Worm (Caenorhabditis elegans) whole organism, mixed stage, embryonic: ENCODE measurements around the gene adah-1.

Experiments used
- M03D4.4 ChIP-seq: sonication (generic microtip); optimal IDR thresholded peaks from 2 replicates; lab custom pipeline; 2017; ENCODE audit warnings: mild to moderate bottlenecking, missing genetic modification characterization, missing compliant biosample characterization
- bed-3 ChIP-seq: fragments of 200-800 bp; sonication (Bioruptor generic); optimal IDR thresholded peaks from 3 replicates; lab custom pipeline; 2018; ENCODE audit warnings: mild to moderate bottlenecking, missing genetic modification characterization, moderate library complexity, missing compliant biosample characterization
- blmp-1 ChIP-seq: fragments of 150-350 bp; optimal IDR thresholded peaks from 2 replicates; lab custom pipeline; 2014; ENCODE audit warnings: missing biosample characterization, missing genetic modification characterization
- ceh-39 ChIP-seq: fragments of 150-350 bp; optimal IDR thresholded peaks from 2 replicates; lab custom pipeline; 2014; ENCODE audit warnings: missing biosample characterization, missing genetic modification characterization
- ceh-43 ChIP-seq: fragments of 200-800 bp; sonication (Bioruptor generic); optimal IDR thresholded peaks from 2 replicates; lab custom pipeline; 2018; ENCODE audit warnings: mild to moderate bottlenecking, missing genetic modification characterization, moderate library complexity, missing compliant biosample characterization
- ceh-83 ChIP-seq: fragments of 200-800 bp; sonication (Bioruptor generic); optimal IDR thresholded peaks from 2 replicates; lab custom pipeline; 2018; ENCODE audit warnings: mild to moderate bottlenecking, missing genetic modification characterization, missing compliant biosample characterization
- ces-1 ChIP-seq: fragments of 150-350 bp; optimal IDR thresholded peaks from 2 replicates; lab custom pipeline; 2014; ENCODE audit warnings: missing biosample characterization, missing genetic modification reagents, missing genetic modification characterization
- cnd-1 ChIP-seq: fragments of 200-800 bp; sonication (Bioruptor generic); optimal IDR thresholded peaks from 2 replicates; lab custom pipeline; 2018; ENCODE audit warnings: mild to moderate bottlenecking, missing genetic modification characterization, missing compliant biosample characterization
- drap-1 ChIP-seq: fragments of 200-800 bp; sonication (Bioruptor generic); optimal IDR thresholded peaks from 3 replicates; lab custom pipeline; 2018; ENCODE audit warnings: mild to moderate bottlenecking, missing genetic modification characterization, missing compliant biosample characterization
- elt-1 ChIP-seq: sonication (generic microtip); optimal IDR thresholded peaks from 2 replicates; lab custom pipeline; 2017; ENCODE audit warnings: missing genetic modification characterization, mild to moderate bottlenecking, missing compliant biosample characterization, antibody characterized with exemption, moderate library complexity, borderline replicate concordance; ENCODE audit not compliant: insufficient read depth
- elt-3 ChIP-seq: fragments of 150-350 bp; optimal IDR thresholded peaks from 2 replicates; lab custom pipeline; 2014; ENCODE audit warnings: missing biosample characterization, missing genetic modification characterization
- flh-1 ChIP-seq: fragments of 200-800 bp; sonication (Bioruptor generic); optimal IDR thresholded peaks from 2 replicates; lab custom pipeline; 2018; ENCODE audit warnings: mild to moderate bottlenecking, missing genetic modification characterization, moderate library complexity, missing compliant biosample characterization
- ham-2 ChIP-seq: fragments of 200-800 bp; sonication (Bioruptor generic); optimal IDR thresholded peaks from 2 replicates; lab custom pipeline; 2018; ENCODE audit warnings: mild to moderate bottlenecking, missing genetic modification characterization, missing compliant biosample characterization
- hlh-1 ChIP-seq: fragments of 150-350 bp; optimal IDR thresholded peaks from 2 replicates; lab custom pipeline; 2014; ENCODE audit warnings: missing biosample characterization, missing genetic modification reagents, missing genetic modification characterization
- lin-13 ChIP-seq: fragments of 150-350 bp; optimal IDR thresholded peaks from 2 replicates; lab custom pipeline; 2014; ENCODE audit warnings: missing biosample characterization, missing genetic modification characterization
- lin-32 ChIP-seq: fragments of 200-800 bp; sonication (Bioruptor generic); optimal IDR thresholded peaks from 2 replicates; lab custom pipeline; 2018; ENCODE audit warnings: mild to moderate bottlenecking, missing genetic modification characterization, missing compliant biosample characterization
- lsy-2 ChIP-seq: fragments of 150-350 bp; optimal IDR thresholded peaks from 2 replicates; lab custom pipeline; 2014; ENCODE audit warnings: missing biosample characterization, missing genetic modification characterization
- mab-5 ChIP-seq: fragments of 150-350 bp; optimal IDR thresholded peaks from 2 replicates; lab custom pipeline; 2014; ENCODE audit warnings: missing biosample characterization, missing genetic modification characterization
- mep-1 ChIP-seq: fragments of 150-350 bp; optimal IDR thresholded peaks from 2 replicates; lab custom pipeline; 2017; ENCODE audit warnings: missing biosample characterization, missing genetic modification reagents, missing genetic modification characterization, inconsistent platforms
- mls-2 ChIP-seq: sonication (generic microtip); optimal IDR thresholded peaks from 2 replicates; lab custom pipeline; 2016; ENCODE audit warnings: mild to moderate bottlenecking, missing genetic modification characterization, moderate library complexity, missing compliant biosample characterization
- nhr-12 ChIP-seq: fragments of 150-350 bp; optimal IDR thresholded peaks from 2 replicates; lab custom pipeline; 2014; ENCODE audit warnings: missing biosample characterization, missing genetic modification characterization
- nhr-2 ChIP-seq: fragments of 150-350 bp; optimal IDR thresholded peaks from 2 replicates; lab custom pipeline; 2014; ENCODE audit warnings: missing biosample characterization, missing genetic modification characterization
- nhr-237 ChIP-seq: fragments of 150-350 bp; optimal IDR thresholded peaks from 2 replicates; lab custom pipeline; 2014; ENCODE audit warnings: missing biosample characterization, missing genetic modification characterization
- nhr-28 ChIP-seq: fragments of 150-350 bp; optimal IDR thresholded peaks from 2 replicates; lab custom pipeline; 2014; ENCODE audit warnings: missing biosample characterization, missing genetic modification characterization
- nhr-76 ChIP-seq: sonication (generic microtip); optimal IDR thresholded peaks from 2 replicates; lab custom pipeline; 2017; ENCODE audit warnings: missing biosample characterization, missing genetic modification characterization
- pha-4 ChIP-seq: fragments of 150-350 bp; optimal IDR thresholded peaks from 2 replicates; lab custom pipeline; 2018; ENCODE audit warnings: missing biosample characterization, missing genetic modification reagents, missing genetic modification characterization
- sem-2 ChIP-seq: fragments of 200-800 bp; sonication (Bioruptor generic); optimal IDR thresholded peaks from 2 replicates; lab custom pipeline; 2018; ENCODE audit warnings: mild to moderate bottlenecking, missing genetic modification characterization, missing compliant biosample characterization
- snpc-4 ChIP-seq: fragments of 150-350 bp; optimal IDR thresholded peaks from 2 replicates; lab custom pipeline; 2014; ENCODE audit warnings: missing biosample characterization, missing genetic modification characterization
- sptf-1 ChIP-seq: sonication (generic microtip); optimal IDR thresholded peaks from 2 replicates; lab custom pipeline; 2017; ENCODE audit warnings: mild to moderate bottlenecking, missing genetic modification characterization, moderate library complexity, missing compliant biosample characterization
- tbx-8 ChIP-seq: fragments of 200-800 bp; sonication (Bioruptor generic); optimal IDR thresholded peaks from 2 replicates; lab custom pipeline; 2018; ENCODE audit warnings: mild to moderate bottlenecking, missing genetic modification characterization, moderate library complexity, missing compliant biosample characterization
- unc-120 ChIP-seq: sonication (generic microtip); optimal IDR thresholded peaks from 2 replicates; lab custom pipeline; 2017; ENCODE audit warnings: missing genetic modification characterization, missing compliant biosample characterization; ENCODE audit not compliant: poor library complexity, severe bottlenecking
- unc-39 ChIP-seq: fragments of 150-350 bp; optimal IDR thresholded peaks from 2 replicates; lab custom pipeline; 2014; ENCODE audit warnings: missing biosample characterization, missing genetic modification characterization
- unc-62 ChIP-seq: fragments of 150-350 bp; optimal IDR thresholded peaks from 2 replicates; lab custom pipeline; 2014; ENCODE audit warnings: missing biosample characterization, missing genetic modification reagents, missing genetic modification characterization
- zip-8 ChIP-seq: fragments of 150-350 bp; optimal IDR thresholded peaks from 2 replicates; lab custom pipeline; 2014; ENCODE audit warnings: missing biosample characterization, missing genetic modification characterization
- ztf-11 ChIP-seq: fragments of 150-350 bp; optimal IDR thresholded peaks from 2 replicates; lab custom pipeline; 2014; ENCODE audit warnings: missing biosample characterization, missing genetic modification characterization

adah-1 gene

DNA sequence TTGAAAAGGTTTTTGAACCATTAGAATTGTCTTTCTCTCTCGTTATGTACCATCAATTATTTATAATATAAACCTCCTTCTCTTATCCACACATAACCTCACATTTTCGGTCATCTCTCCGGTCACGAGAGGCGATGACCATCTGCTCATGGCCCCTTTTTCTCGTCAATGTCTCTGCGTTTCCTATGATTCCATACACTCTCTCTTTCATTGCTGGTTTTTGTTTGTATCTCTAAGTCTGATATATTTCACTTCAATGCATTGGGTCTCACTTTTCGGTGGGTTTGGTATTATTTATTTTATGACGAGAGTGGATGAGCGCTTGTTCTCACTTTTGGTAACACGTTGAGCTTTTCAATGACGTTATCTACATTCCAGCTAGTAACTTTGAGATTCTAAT lies 1.0 kb upstream of the adah-1 start:
- TF ChIP-seq bed-3 (GFP tag; lab: Kevin White, UChicago), result no peak
- TF ChIP-seq ham-2 (GFP tag; lab: Kevin White, UChicago), result no peak
- TF ChIP-seq flh-1 (GFP tag; lab: Kevin White, UChicago), result no peak
- no peak for TF ChIP-seq lin-13 (tag; lab: Kevin White, UChicago)
- TF ChIP-seq nhr-237 (tag; lab: Kevin White, UChicago), result no peak
- TF ChIP-seq unc-120 (tag; lab: Kevin White, UChicago), result peak; percentile 53
- peak; percentile 47 for TF ChIP-seq hlh-1
- TF ChIP-seq snpc-4, result no peak
- TF ChIP-seq nhr-28 (tag; lab: Kevin White, UChicago), result no peak
- TF ChIP-seq ztf-11 (tag; lab: Kevin White, UChicago), result no peak
- no peak for TF ChIP-seq tbx-8 (GFP tag; lab: Kevin White, UChicago)
- no peak for TF ChIP-seq nhr-76 (tag; lab: Kevin White, UChicago)
- no peak for TF ChIP-seq ceh-43 (GFP tag; lab: Kevin White, UChicago)
- no peak for TF ChIP-seq mab-5
- TF ChIP-seq pha-4, result no peak
- TF ChIP-seq mls-2 (tag; lab: Kevin White, UChicago), result peak; percentile 62
- TF ChIP-seq ces-1, result peak; percentile 67
- peak; percentile 8 for TF ChIP-seq sptf-1 (tag; lab: Kevin White, UChicago)
- no peak for TF ChIP-seq drap-1 (GFP tag; lab: Kevin White, UChicago)
- peak; percentile 49 for TF ChIP-seq unc-62
- peak; percentile 72 for TF ChIP-seq mep-1 (tag; lab: Kevin White, UChicago)
- TF ChIP-seq ceh-39, result peak; percentile 51
- TF ChIP-seq elt-3 (tag; lab: Kevin White, UChicago), result no peak
- TF ChIP-seq nhr-12 (tag; lab: Kevin White, UChicago), result no peak
- peak; percentile 98 for TF ChIP-seq lin-32
- no peak for TF ChIP-seq elt-1 (tag; lab: Kevin White, UChicago)
- no peak for TF ChIP-seq blmp-1 (tag; lab: Kevin White, UChicago)
- TF ChIP-seq ceh-83 (GFP tag; lab: Kevin White, UChicago), result no peak
- TF ChIP-seq cnd-1 (tag; lab: Kevin White, UChicago), result peak; percentile 97
- no peak for TF ChIP-seq unc-39
- TF ChIP-seq sem-2 (GFP tag; lab: Kevin White, UChicago), result no peak
- TF ChIP-seq lsy-2, result peak; percentile 14
- TF ChIP-seq M03D4.4 (tag; lab: Kevin White, UChicago), result no peak
- peak; percentile 100 for TF ChIP-seq nhr-2
- TF ChIP-seq zip-8 (tag; lab: Kevin White, UChicago), result no peak

DNA sequence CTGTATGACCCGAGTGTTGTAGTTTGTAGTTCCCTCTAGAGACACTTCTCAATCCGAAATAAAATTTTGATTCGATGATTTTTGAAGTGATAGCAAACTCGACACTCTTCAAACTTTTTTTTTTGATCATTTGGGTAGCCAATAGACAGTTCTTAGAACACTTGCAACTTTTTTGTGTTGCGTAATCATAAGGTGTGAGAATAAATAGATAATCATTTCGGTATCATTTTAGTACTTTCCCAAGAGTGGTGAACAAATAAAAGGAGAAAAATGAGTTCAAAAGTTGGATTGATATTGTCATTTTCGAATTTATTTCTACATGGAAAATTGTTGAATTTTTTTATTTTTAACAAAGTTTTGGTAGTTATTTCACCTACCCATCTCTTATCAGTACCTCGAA lies 818 bp downstream of the adah-1 start:
- TF ChIP-seq zip-8 (tag; lab: Kevin White, UChicago) (peak; percentile 83), nhr-237 (tag; lab: Kevin White, UChicago) (no peak)
- TF ChIP-seq, all 35 proteins: peak for 1

ce11 chrIV:7025835-7026234 lies 1.8 kb downstream of the adah-1 start:
- TF ChIP-seq cnd-1 (tag; lab: Kevin White, UChicago) (no peak), elt-1 (tag; lab: Kevin White, UChicago) (no peak), mls-2 (tag; lab: Kevin White, UChicago) (no peak), mep-1 (tag; lab: Kevin White, UChicago) (no peak), ceh-39 (no peak), mab-5 (no peak), pha-4 (no peak), sem-2 (GFP tag; lab: Kevin White, UChicago) (no peak), ceh-43 (GFP tag; lab: Kevin White, UChicago) (no peak), ham-2 (GFP tag; lab: Kevin White, UChicago) (no peak), sptf-1 (tag; lab: Kevin White, UChicago) (no peak), elt-3 (tag; lab: Kevin White, UChicago) (no peak), unc-62 (no peak), lin-13 (tag; lab: Kevin White, UChicago) (no peak), ztf-11 (tag; lab: Kevin White, UChicago) (no peak), flh-1 (GFP tag; lab: Kevin White, UChicago) (no peak)

DNA sequence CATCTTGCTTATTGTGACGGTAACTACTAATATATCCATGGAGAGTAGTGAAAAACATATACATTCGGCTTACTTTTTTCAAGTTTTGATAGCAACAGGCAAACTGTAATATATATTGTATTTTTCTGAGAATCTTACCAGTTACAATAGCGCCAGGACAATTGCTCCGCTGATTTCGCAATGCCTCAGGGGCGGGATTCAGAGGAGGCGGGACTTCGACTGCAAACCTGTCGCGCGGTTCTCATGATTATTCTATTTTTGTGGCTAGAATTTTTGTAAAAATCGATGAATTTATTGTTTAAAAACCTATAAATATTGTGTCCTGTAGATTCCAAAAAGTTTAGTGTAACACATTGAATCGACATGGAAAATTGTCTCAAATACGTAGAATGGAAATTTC lies 7.0 kb downstream of the adah-1 start:
- TF ChIP-seq ces-1 (no peak), nhr-237 (tag; lab: Kevin White, UChicago) (no peak), sem-2 (GFP tag; lab: Kevin White, UChicago) (no peak), ham-2 (GFP tag; lab: Kevin White, UChicago) (no peak), mls-2 (tag; lab: Kevin White, UChicago) (no peak), M03D4.4 (tag; lab: Kevin White, UChicago) (no peak), ztf-11 (tag; lab: Kevin White, UChicago) (no peak), unc-62 (no peak), unc-39 (no peak), nhr-2 (no peak), blmp-1 (tag; lab: Kevin White, UChicago) (no peak), unc-120 (tag; lab: Kevin White, UChicago) (no peak), ceh-43 (GFP tag; lab: Kevin White, UChicago) (no peak), drap-1 (GFP tag; lab: Kevin White, UChicago) (no peak), nhr-28 (tag; lab: Kevin White, UChicago) (no peak), elt-3 (tag; lab: Kevin White, UChicago) (no peak)
